Fruit fly (Drosophila melanogaster): ENCODE data around the gene CG9962.

DNA sequence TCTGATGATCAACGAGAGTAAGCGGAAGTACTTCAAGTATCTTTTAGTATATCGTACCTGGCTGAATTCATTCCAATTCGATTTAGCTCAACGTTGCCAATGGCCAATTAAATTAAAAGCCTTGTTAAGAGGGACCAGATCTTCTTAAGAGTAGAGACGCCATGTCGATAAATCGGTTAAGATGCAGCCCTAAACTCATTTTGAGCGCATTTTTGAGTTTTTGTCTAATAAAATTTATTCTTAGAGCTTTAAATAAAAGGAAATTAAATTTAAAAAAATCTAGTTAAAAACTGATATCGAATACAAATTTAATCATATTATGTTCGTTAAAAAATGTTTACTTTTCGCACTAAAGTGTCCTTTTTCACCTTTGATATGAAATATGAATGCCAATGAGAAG is 48.8 kb upstream of the CG9962 start, which contains the start of gene Trf5:
- no peak for TF ChIP-seq Myc (optimal IDR thresholded peaks at IDR 0.05)
- no peak for TF ChIP-seq fru (GFP tag; optimal IDR thresholded peaks at IDR 0.05)
- TF ChIP-seq HLH106 (tag; optimal IDR thresholded peaks at IDR 0.05): no peak
- TF ChIP-seq lola (GFP tag; optimal IDR thresholded peaks at IDR 0.05): no peak
- TF ChIP-seq CG32264 (GFP tag; optimal IDR thresholded peaks at IDR 0.05): no peak
